Worm (Caenorhabditis elegans): ENCODE results near the gene W02B12.11.

- TF ChIP-seq nhr-25 (tag; optimal IDR thresholded peaks at IDR 0.05; ENCODE audit: borderline replicate concordance, insufficient read depth), result no peak
- no peak for TF ChIP-seq lsy-2 (tag; optimal IDR thresholded peaks at IDR 0.05)
- no peak for TF ChIP-seq hif-1 (tag; optimal IDR thresholded peaks at IDR 0.05)
- TF ChIP-seq skn-1 (tag; optimal IDR thresholded peaks at IDR 0.05), result no peak
- TF ChIP-seq ZK546.5 (tag; optimal IDR thresholded peaks at IDR 0.05), result no peak
- TF ChIP-seq nhr-41 (GFP tag; IDR thresholded peaks at IDR 0.05), result no peak
- TF ChIP-seq lin-39 (tag; optimal IDR thresholded peaks at IDR 0.05), result no peak
- TF ChIP-seq lin-13 (GFP tag; optimal IDR thresholded peaks at IDR 0.05), result no peak
Observed at ce11 chrII:11424579-11425316, 48.9 kb upstream of the W02B12.11 start, which contains the start of gene C05D12.3.
